Fruit fly (Drosophila melanogaster) whole organism, pupa: ENCODE data around the gene Lcp65Ac.
A peak's percentile ranks its signal among the peaks of the same experiment; 100 is the strongest.
"Not testable (repeated sequence)": the region's sequence is repeated elsewhere in the genome, so short reads cannot be mapped to it uniquely, and the experiment has no call there.

Source experiments
- CG10348 ChIP-seq: fragments of 200-800 bp; sonication (Bioruptor generic); IDR thresholded peaks from 2 replicates; pipeline ENCODE4 v1.3.6; 2022; ENCODE audit warnings: missing biosample characterization, missing genetic modification characterization
- CG12605 ChIP-seq: fragments of 200-800 bp; sonication (Bioruptor generic); IDR thresholded peaks from 2 replicates; pipeline ENCODE4 v1.3.6; 2022; ENCODE audit warnings: missing biosample characterization, missing genetic modification characterization
- CG13204 ChIP-seq: fragments of 200-800 bp; sonication (Bioruptor generic); optimal IDR thresholded peaks from 2 replicates; lab custom pipeline; 2018; ENCODE audit warnings: missing biosample characterization, mild to moderate bottlenecking, missing genetic modification characterization, moderate library complexity
- CG14655 ChIP-seq: fragments of 200-800 bp; sonication (Bioruptor generic); optimal IDR thresholded peaks from 3 replicates; lab custom pipeline; 2017; ENCODE audit warnings: mild to moderate bottlenecking, missing biosample characterization, missing genetic modification reagents, missing genetic modification characterization
- CG15710 ChIP-seq: fragments of 200-800 bp; sonication (Bioruptor generic); optimal IDR thresholded peaks from 2 replicates; lab custom pipeline; 2018; ENCODE audit warnings: missing biosample characterization, mild to moderate bottlenecking, missing genetic modification characterization, moderate library complexity
- CG17806 ChIP-seq: fragments of 200-800 bp; sonication (Bioruptor generic); optimal IDR thresholded peaks from 2 replicates; lab custom pipeline; 2018; ENCODE audit warnings: missing biosample characterization, mild to moderate bottlenecking, missing genetic modification characterization, moderate library complexity
- CG32121 ChIP-seq: fragments of 200-800 bp; sonication (Bioruptor generic); IDR thresholded peaks from 2 replicates; pipeline ENCODE4 v1.3.6; 2022; ENCODE audit warnings: missing biosample characterization, missing genetic modification characterization
- CG4496 ChIP-seq: fragments of 200-800 bp; sonication (Bioruptor generic); IDR thresholded peaks from 3 replicates; pipeline ENCODE4 v1.3.6; 2022; ENCODE audit warnings: missing biosample characterization, missing genetic modification characterization
- CG8159 ChIP-seq: fragments of 200-800 bp; sonication (Bioruptor generic); optimal IDR thresholded peaks from 3 replicates; lab custom pipeline; 2018; ENCODE audit warnings: missing biosample characterization, mild to moderate bottlenecking, missing genetic modification characterization, moderate library complexity
- CG8301 ChIP-seq: fragments of 200-800 bp; sonication (Bioruptor generic); optimal IDR thresholded peaks from 2 replicates; lab custom pipeline; 2018; ENCODE audit warnings: missing biosample characterization, mild to moderate bottlenecking, missing genetic modification characterization
- CG9948 ChIP-seq: fragments of 200-800 bp; sonication (Bioruptor generic); optimal IDR thresholded peaks from 2 replicates; lab custom pipeline; 2018; ENCODE audit warnings: missing biosample characterization, mild to moderate bottlenecking, missing genetic modification characterization, moderate library complexity
- D1 ChIP-seq: fragments of 200-800 bp; sonication (Bioruptor generic); optimal IDR thresholded peaks from 2 replicates; lab custom pipeline; 2018; ENCODE audit warnings: missing biosample characterization, mild to moderate bottlenecking, missing genetic modification characterization, moderate library complexity
- EcR ChIP-seq: fragments of 200-800 bp; sonication (Bioruptor generic); optimal IDR thresholded peaks from 3 replicates; lab custom pipeline; 2019; ENCODE audit warnings: missing biosample characterization, missing genetic modification characterization, mild to moderate bottlenecking, moderate library complexity, missing genetic modification reagents
- Ets98B ChIP-seq: fragments of 200-800 bp; sonication (Bioruptor generic); IDR thresholded peaks from 2 replicates; pipeline ENCODE4 v1.3.6; 2022; ENCODE audit warnings: missing biosample characterization, missing genetic modification characterization
- Pif1B ChIP-seq: fragments of 200-800 bp; sonication (Bioruptor generic); optimal IDR thresholded peaks from 3 replicates; lab custom pipeline; 2016; ENCODE audit warnings: missing biosample characterization, missing genetic modification characterization
- Snoo ChIP-seq: fragments of 200-800 bp; sonication (Bioruptor generic); optimal IDR thresholded peaks from 3 replicates; lab custom pipeline; 2017; ENCODE audit warnings: missing biosample characterization, mild to moderate bottlenecking, missing genetic modification characterization, inconsistent platforms
- fd96Ca ChIP-seq: fragments of 200-800 bp; sonication (Bioruptor generic); IDR thresholded peaks from 3 replicates; pipeline ENCODE4 v1.3.6; 2022; ENCODE audit warnings: missing biosample characterization, missing genetic modification characterization
- gl ChIP-seq: fragments of 200-800 bp; sonication (Bioruptor generic); optimal IDR thresholded peaks from 2 replicates; lab custom pipeline; 2018; ENCODE audit warnings: missing biosample characterization, mild to moderate bottlenecking, missing genetic modification characterization
- rn ChIP-seq: fragments of 200-800 bp; sonication (Bioruptor generic); IDR thresholded peaks from 2 replicates; pipeline ENCODE4 v1.3.6; 2022; ENCODE audit warnings: missing biosample characterization, missing genetic modification characterization

Gene Lcp65Ac

DNA sequence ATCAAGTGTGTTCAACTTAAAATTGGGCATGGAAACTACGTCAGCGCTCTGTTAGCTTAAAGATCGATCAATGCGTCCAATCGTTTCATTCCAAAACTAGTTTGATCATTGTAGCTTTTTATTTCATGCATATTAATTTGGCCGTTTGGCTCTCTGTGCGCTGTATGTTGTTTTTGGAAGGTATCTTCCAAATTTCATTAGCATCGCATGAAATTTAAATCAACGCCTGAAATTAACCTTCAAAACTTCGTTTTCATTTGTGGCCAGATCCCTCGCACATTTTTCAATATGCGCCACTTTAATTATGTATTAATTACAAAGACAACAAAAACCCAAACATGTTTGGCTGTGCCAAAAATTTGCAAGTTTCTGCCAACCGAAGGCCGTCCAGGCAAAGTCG, 6.0 kb upstream of the Lcp65Ac start:
- TF ChIP-seq CG4496 (GFP tag; lab: Robert Waterston, UW): no peak
- TF ChIP-seq CG9948 (tag; lab: Kevin White, UChicago): no peak

DNA sequence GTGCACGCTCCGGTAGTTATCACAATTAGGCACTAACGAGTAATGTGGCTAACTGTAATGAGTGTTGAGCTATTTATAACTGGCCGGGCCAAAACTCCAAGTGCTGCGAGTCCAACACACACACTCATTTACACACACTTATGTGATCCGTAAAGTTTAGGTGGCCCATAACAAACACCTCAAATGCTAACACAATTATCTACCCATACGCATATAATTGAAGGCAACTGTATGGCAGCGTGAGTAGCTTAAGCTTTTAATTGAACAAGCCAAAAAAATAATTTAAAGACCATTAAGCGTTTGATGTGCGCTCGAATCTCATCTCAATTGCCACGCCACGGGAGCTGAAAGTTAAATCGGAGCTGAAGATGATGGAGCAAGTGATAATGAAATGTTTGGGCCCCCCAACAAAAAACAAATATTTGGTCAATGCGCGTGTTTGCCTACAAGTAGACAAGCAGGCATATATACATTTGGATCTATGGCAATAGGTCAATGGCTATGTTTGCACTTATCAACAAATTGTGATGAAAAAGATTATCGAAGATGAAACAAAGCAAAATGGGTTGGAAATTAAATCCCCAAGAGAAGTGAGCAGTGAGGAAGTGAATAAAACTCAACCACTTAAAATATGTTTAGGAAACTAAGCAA, 4.6 kb upstream of the Lcp65Ac start, which contains the start of gene Cpr65Av:
Cpr65Av (minus strand) TSS at position 51 of the 651 bp plus-strand sequence.
- TF ChIP-seq fd96Ca (no peak), Ets98B (GFP tag; lab: Robert Waterston, UW) (no peak), Snoo (tag; lab: Kevin White, UChicago) (no peak), D1 (tag; lab: Kevin White, UChicago) (no peak), CG10348 (GFP tag; lab: Robert Waterston, UW) (no peak), CG12605 (GFP tag; lab: Robert Waterston, UW) (no peak), CG17806 (tag; lab: Kevin White, UChicago) (no peak), CG4496 (GFP tag; lab: Robert Waterston, UW) (no peak)

DNA sequence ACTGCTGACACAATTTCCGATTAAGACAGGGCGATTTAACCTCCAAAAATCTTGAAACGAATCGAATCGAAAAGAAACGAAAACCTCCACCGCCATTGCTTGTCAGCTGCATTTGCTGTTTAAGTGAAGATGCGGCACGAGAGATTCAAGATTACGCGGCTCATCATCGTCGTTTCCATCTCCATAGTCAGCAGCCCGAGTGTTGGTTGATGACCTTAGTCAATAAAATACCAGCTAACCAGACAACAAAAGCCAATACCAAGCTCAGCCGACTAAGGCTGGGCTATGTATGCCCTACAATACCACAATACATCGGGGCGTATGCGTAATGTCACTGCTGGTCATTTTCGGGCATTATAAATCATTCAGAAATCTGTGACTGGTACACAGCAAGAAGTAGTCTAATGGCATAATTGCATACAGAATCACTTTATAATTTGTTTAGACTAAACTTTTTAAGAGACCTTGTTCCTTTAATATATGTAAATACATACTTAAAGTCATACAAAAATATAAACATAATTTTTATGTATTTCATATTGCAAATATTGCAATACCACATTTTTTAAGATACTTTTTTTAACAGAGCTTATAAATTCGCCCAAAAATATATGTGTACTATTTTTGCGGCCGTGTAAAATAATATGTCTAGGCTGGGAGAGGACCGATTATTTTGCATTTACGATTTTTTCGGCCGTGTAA, 3.7 kb upstream of the Lcp65Ac start:
- TF ChIP-seq EcR (GFP tag; lab: Kevin White, UChicago) (peak; percentile 69), CG8159 (peak; percentile 8), CG15710 (tag; lab: Kevin White, UChicago) (no peak)

DNA sequence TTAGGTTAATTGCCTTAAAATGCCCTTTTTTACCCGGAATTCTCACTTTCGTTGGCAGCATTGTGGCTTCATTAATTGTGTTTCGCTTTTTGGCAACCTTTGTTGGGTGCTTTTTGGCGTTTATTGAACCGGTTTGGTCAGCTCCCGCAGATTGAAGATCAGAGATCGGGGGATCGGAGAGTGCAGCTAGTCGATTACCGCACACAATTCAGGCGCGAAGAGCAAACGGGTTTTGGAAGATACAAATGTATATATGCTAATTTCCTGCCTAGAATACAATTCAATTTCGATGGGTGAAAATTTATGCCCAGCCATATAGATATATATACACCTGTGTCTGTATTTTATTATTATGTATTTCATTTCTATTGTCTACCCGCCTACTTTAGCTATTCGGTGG, 3.1 kb upstream of the Lcp65Ac start:
- no peak for TF ChIP-seq CG32121
- TF ChIP-seq CG4496 (GFP tag; lab: Robert Waterston, UW): no peak
- TF ChIP-seq EcR (GFP tag; lab: Kevin White, UChicago): peak; percentile 59
- no peak for TF ChIP-seq CG15710 (tag; lab: Kevin White, UChicago)
- TF ChIP-seq rn (GFP tag; lab: Robert Waterston, UW): no peak
- TF ChIP-seq CG9948 (tag; lab: Kevin White, UChicago): no peak
- no peak for TF ChIP-seq Pif1B (GFP tag; lab: Kevin White, UChicago)

DNA sequence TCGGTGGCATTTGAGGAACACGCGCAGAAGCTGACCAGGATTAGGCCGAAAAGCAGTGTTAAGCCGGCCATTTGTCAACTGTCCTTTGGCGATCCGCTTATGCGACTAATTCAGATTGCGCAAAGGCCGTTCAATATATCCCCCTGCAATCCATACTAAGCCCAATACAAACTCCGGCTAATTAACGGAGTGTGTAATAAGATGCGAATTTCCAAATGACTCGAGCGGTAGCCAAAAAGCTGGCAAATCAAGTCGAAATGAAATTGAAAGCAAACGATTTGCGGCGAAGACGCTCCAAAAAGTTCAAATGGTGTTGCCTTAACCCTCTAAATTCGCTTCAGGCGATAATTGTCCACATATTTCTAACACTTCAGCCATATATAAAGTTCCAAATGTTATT, 2.3 kb upstream of the Lcp65Ac start, which contains the start of gene Cpr65Aw:
Cpr65Aw (minus strand) TSS at position 101 of the 400 bp plus-strand sequence.
- no peak for TF ChIP-seq fd96Ca
- no peak for TF ChIP-seq CG17806 (tag; lab: Kevin White, UChicago)
- TF ChIP-seq Pif1B (GFP tag; lab: Kevin White, UChicago): no peak
- TF ChIP-seq EcR (GFP tag; lab: Kevin White, UChicago): no peak
- TF ChIP-seq CG14655 (GFP tag; lab: Kevin White, UChicago): no peak
- TF ChIP-seq CG10348 (GFP tag; lab: Robert Waterston, UW): no peak
- no peak for TF ChIP-seq CG13204 (GFP tag; lab: Kevin White, UChicago)
- no peak for TF ChIP-seq D1 (tag; lab: Kevin White, UChicago)
- TF ChIP-seq CG32121: no peak
- no peak for TF ChIP-seq CG8159
- no peak for TF ChIP-seq gl (tag; lab: Kevin White, UChicago)
- TF ChIP-seq CG4496 (GFP tag; lab: Robert Waterston, UW): no peak

DNA sequence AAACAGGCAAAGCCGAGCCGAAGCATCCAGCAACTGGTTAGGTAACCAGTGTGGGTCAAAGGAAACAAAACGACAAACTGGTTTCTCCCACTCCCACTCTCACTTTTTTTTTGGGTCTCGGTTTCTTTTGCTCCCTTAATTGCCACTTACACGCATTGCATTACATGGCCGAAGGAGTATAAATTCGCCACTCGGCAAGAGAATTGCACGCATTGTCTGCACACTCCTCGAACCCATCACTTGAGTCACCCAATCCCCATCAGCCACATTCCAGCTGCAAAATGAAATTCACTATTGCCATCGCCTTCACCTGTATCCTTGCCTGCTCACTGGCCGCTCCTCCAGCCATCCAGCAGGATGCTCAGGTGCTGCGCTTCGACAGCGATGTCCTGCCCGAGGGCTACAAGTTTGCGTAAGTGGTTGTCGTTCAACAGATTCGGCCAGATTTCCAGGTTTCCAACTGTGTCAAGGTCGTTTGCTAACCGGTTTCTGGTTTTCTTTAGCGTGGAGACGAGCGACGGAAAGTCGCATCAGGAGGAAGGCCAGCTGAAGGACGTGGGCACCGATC, 1.3 kb upstream of the Lcp65Ac start, which contains the start of gene Lcp65Ad:
Lcp65Ad (plus strand) TSS at position 208 of the 568 bp plus-strand sequence.
- TF ChIP-seq Ets98B (GFP tag; lab: Robert Waterston, UW): no peak
- TF ChIP-seq CG15710 (tag; lab: Kevin White, UChicago): no peak
- peak; percentile 36 for TF ChIP-seq EcR (GFP tag; lab: Kevin White, UChicago)
- TF ChIP-seq CG9948 (tag; lab: Kevin White, UChicago): no peak
- no peak for TF ChIP-seq CG17806 (tag; lab: Kevin White, UChicago)
- no peak for TF ChIP-seq CG8301
- no peak for TF ChIP-seq Snoo (tag; lab: Kevin White, UChicago)
- TF ChIP-seq CG10348 (GFP tag; lab: Robert Waterston, UW): no peak
- TF ChIP-seq Pif1B (GFP tag; lab: Kevin White, UChicago): no peak

DNA sequence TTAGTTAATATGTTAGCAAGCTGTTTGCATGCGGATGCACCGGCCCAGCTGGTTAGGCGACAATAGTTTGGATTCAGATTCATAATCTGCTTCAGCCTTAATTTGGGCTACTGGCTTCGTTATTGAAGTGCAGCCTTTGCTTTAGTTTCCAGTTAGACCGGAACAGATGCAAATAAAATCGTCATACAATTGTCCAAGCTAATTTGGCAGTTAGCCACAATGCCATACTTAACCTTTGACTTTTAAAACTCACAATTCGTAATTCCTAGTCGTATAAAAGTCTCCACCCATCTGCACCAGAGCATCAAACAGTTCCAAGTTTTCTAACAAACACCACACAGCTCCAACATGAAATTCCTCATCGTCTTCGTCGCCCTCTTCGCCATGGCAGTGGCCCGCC, 1.8 kb downstream of the Lcp65Ac start, which contains the start of gene Lcp65Ab2:
Lcp65Ab2 (plus strand) TSS at position 301 of the 400 bp plus-strand sequence.
- not testable (repeated sequence) for TF ChIP-seq CG17806 (tag; lab: Kevin White, UChicago); CG32121; fd96Ca
